Worm (Caenorhabditis elegans) whole organism, young adult: ENCODE results near the gene elt-2.

Experiments used
- F10E7.11 ChIP-seq: sonication (generic microtip); optimal IDR thresholded peaks from 2 replicates; lab custom pipeline; 2017; ENCODE audit warnings: mild to moderate bottlenecking, missing genetic modification characterization, moderate library complexity, missing compliant biosample characterization
- bed-1 ChIP-seq: fragments of 200-800 bp; sonication (Bioruptor generic); IDR thresholded peaks from 2 replicates; pipeline ENCODE4 v1.3.6; 2022; ENCODE audit warnings: missing genetic modification reagents, missing genetic modification characterization, missing compliant biosample characterization
- ceh-40 ChIP-seq: fragments of 200-800 bp; sonication (Bioruptor generic); IDR thresholded peaks from 2 replicates; pipeline ENCODE4 v1.3.6; 2022; ENCODE audit warnings: missing genetic modification characterization, missing compliant biosample characterization
- ets-4 ChIP-seq: fragments of 200-800 bp; sonication (Bioruptor generic); optimal IDR thresholded peaks from 2 replicates; lab custom pipeline; 2018; ENCODE audit warnings: mild to moderate bottlenecking, missing genetic modification characterization, missing compliant biosample characterization
- hrde-1 ChIP-seq: sonication (generic microtip); optimal IDR thresholded peaks from 2 replicates; lab custom pipeline; 2016; ENCODE audit warnings: missing genetic modification characterization, mild to moderate bottlenecking, missing compliant biosample characterization, moderate library complexity, missing genotype, missing genetic modification reagents, borderline replicate concordance
- lin-26 ChIP-seq: fragments of 200-800 bp; sonication (Bioruptor generic); IDR thresholded peaks from 2 replicates; pipeline ENCODE4 v1.3.6; 2022; ENCODE audit warnings: missing genetic modification reagents, missing genetic modification characterization, missing compliant biosample characterization
- unc-62 ChIP-seq: fragments of 150-350 bp; optimal IDR thresholded peaks from 2 replicates; lab custom pipeline; 2014; ENCODE audit warnings: missing biosample characterization, missing genetic modification reagents, missing genetic modification characterization
- ztf-18 ChIP-seq: sonication (generic microtip); optimal IDR thresholded peaks from 2 replicates; lab custom pipeline; 2016; ENCODE audit warnings: missing genotype, mild to moderate bottlenecking, missing genetic modification characterization, missing compliant biosample characterization

- TF ChIP-seq ceh-40 (GFP tag; lab: Robert Waterston, UW) (no peak), hrde-1 (no peak), F10E7.11 (tag; lab: Kevin White, UChicago) (no peak), ztf-18 (tag; lab: Kevin White, UChicago) (no peak), bed-1 (GFP tag; lab: Robert Waterston, UW) (no peak), lin-26 (GFP tag; lab: Robert Waterston, UW) (no peak), unc-62 (GFP tag; lab: Kevin White, UChicago) (no peak), ets-4 (GFP tag; lab: Kevin White, UChicago) (no peak)
These were observed 4.3 kb downstream of the elt-2 start, which contains the start of gene C33D3.3 for ce11 chrX:10485300-10485755.
